Fruit fly (Drosophila melanogaster): Measurements from ENCODE around the gene dpr8.
A peak's percentile ranks its signal among the peaks of the same experiment; 100 is the strongest.

dpr8 gene

DNA sequence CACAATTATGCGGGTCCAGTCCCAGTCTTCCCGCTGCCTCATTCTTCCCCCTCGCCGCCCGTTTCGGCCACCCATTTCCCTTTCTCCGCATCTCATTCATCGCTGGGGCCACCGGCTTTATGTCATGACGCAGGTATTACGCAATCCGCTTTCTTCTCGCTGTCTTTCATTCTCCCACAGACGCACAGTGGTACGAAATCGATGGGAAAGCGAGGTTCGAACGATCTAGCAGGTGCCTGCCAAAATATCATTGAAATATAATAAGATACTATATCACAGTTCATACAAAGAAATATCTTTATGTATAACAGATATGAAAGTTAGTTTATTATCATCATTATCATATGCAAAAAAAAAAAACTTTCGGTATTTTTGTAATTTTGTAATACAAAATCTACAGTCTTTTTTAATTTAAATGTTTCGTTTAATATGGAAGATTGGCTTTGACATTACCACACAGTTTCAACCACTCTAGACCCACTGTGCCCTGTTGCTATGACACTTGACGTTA is 161.6 kb downstream of the dpr8 start (continued):
- TF ChIP-seq disco-r (GFP tag; optimal IDR thresholded peaks at IDR 0.05): no peak
- peak; percentile 19 for TF ChIP-seq CG2120 (GFP tag; optimal IDR thresholded peaks at IDR 0.05)
- peak; percentile 26 for TF ChIP-seq kah (GFP tag; optimal IDR thresholded peaks at IDR 0.05)
- TF ChIP-seq so (GFP tag; IDR thresholded peaks at IDR 0.05): peak; percentile 44; the same call in 1 of the 3 replicates
- peak; percentile 26 for TF ChIP-seq Antp (GFP tag; optimal IDR thresholded peaks at IDR 0.05)
- TF ChIP-seq CG18011 (GFP tag; optimal IDR thresholded peaks at IDR 0.05): no peak
- TF ChIP-seq CG7987 (GFP tag; optimal IDR thresholded peaks at IDR 0.05): no peak
- TF ChIP-seq CG10209 (GFP tag; optimal IDR thresholded peaks at IDR 0.05): peak; percentile 59
- TF ChIP-seq CG13775 (GFP tag; optimal IDR thresholded peaks at IDR 0.05): peak; percentile 43
- TF ChIP-seq Abd-B (GFP tag; optimal IDR thresholded peaks at IDR 0.05): no peak
- peak; percentile 45; the same call in 1 of the 2 replicates for TF ChIP-seq ara (GFP tag; IDR thresholded peaks at IDR 0.05)
- peak; percentile 61 for TF ChIP-seq CG10267 (tag; optimal IDR thresholded peaks at IDR 0.05)
- TF ChIP-seq Lhr (GFP tag; optimal IDR thresholded peaks at IDR 0.05): peak; percentile 17
- no peak for TF ChIP-seq dati (GFP tag; IDR thresholded peaks at IDR 0.05)
- peak; percentile 54; the same call in 1 of the 3 replicates for TF ChIP-seq zfh1 (GFP tag; IDR thresholded peaks at IDR 0.05)
- peak; percentile 95 for TF ChIP-seq sens (GFP tag)
- peak; percentile 57 for TF ChIP-seq Xbp1 (GFP tag; optimal IDR thresholded peaks at IDR 0.05)
- peak; percentile 6 for TF ChIP-seq crc (GFP tag; optimal IDR thresholded peaks at IDR 0.05)
- peak; percentile 85 for TF ChIP-seq dmrt99B (tag; optimal IDR thresholded peaks at IDR 0.05)
- TF ChIP-seq sr (GFP tag; IDR thresholded peaks at IDR 0.05): no peak
- TF ChIP-seq Sox100B (GFP tag; optimal IDR thresholded peaks at IDR 0.05): peak; percentile 85
- peak; percentile 54 for TF ChIP-seq Hsf (GFP tag; optimal IDR thresholded peaks at IDR 0.05)
- peak; percentile 9 for TF ChIP-seq Deaf1 (tag; optimal IDR thresholded peaks at IDR 0.05)
- TF ChIP-seq HHEX (GFP tag; optimal IDR thresholded peaks at IDR 0.05): peak; percentile 48
- peak; percentile 38 for TF ChIP-seq CG5245 (GFP tag; optimal IDR thresholded peaks at IDR 0.05)
- TF ChIP-seq Hmr (GFP tag; optimal IDR thresholded peaks at IDR 0.05): peak; percentile 44
- peak; percentile 20 for TF ChIP-seq Dek (tag; optimal IDR thresholded peaks at IDR 0.05)
- TF ChIP-seq gt (GFP tag; IDR thresholded peaks at IDR 0.05): no peak
- peak; percentile 46 for TF ChIP-seq CG17829 (tag; optimal IDR thresholded peaks at IDR 0.05)
- TF ChIP-seq CG6254 (GFP tag; optimal IDR thresholded peaks at IDR 0.05): peak; percentile 66
- peak; percentile 6 for TF ChIP-seq CG6654 (GFP tag; optimal IDR thresholded peaks at IDR 0.05)
- TF ChIP-seq CG6791 (GFP tag; IDR thresholded peaks at IDR 0.05; ENCODE audit: partially characterized antibody): peak; percentile 40; the same call in 1 of the 3 replicates
- peak; percentile 58; the same call in 1 of the 2 replicates for TF ChIP-seq CG10366 (GFP tag; IDR thresholded peaks at IDR 0.05)
- no peak for TF ChIP-seq YL-1 (GFP tag; optimal IDR thresholded peaks at IDR 0.05)
- peak; percentile 57 for TF ChIP-seq Camta (GFP tag; optimal IDR thresholded peaks at IDR 0.05)
- TF ChIP-seq Trl (optimal IDR thresholded peaks at IDR 0.05): no peak
- peak; percentile 26 for TF ChIP-seq Trl (GFP tag; optimal IDR thresholded peaks at IDR 0.05)
- TF ChIP-seq CG30431 (GFP tag; optimal IDR thresholded peaks at IDR 0.05): peak; percentile 26
- peak; percentile 30 for TF ChIP-seq CG12155 (GFP tag; optimal IDR thresholded peaks at IDR 0.05)
- TF ChIP-seq CG14710 (tag; optimal IDR thresholded peaks at IDR 0.05): peak; percentile 55
- peak; percentile 32 for TF ChIP-seq Spps (tag; optimal IDR thresholded peaks at IDR 0.05)
- TF ChIP-seq corto (GFP tag; optimal IDR thresholded peaks at IDR 0.05): no peak
- TF ChIP-seq vvl (GFP tag; IDR thresholded peaks at IDR 0.05): peak; percentile 51
- peak; percentile 59; the same call in 1 of the 2 replicates for TF ChIP-seq sisA (GFP tag; IDR thresholded peaks at IDR 0.05)
- TF ChIP-seq crp (GFP tag; optimal IDR thresholded peaks at IDR 0.05): peak in 1 of 2 experiments; percentile 7
- peak; percentile 48 for TF ChIP-seq Drgx (GFP tag; IDR thresholded peaks at IDR 0.05)
- no peak for TF ChIP-seq exex (tag; optimal IDR thresholded peaks at IDR 0.05)
- peak; percentile 53 for TF ChIP-seq CG17385 (GFP tag; optimal IDR thresholded peaks at IDR 0.05)
- TF ChIP-seq CG7372 (GFP tag; IDR thresholded peaks at IDR 0.05): peak; percentile 47; the same call in 1 of the 2 replicates
- TF ChIP-seq nau (GFP tag; optimal IDR thresholded peaks at IDR 0.05): peak; percentile 36

All from whole organism, embryonic.